3 fruit fly cellular contexts compared by ENCODE assay signal in the genomic region with DNA sequence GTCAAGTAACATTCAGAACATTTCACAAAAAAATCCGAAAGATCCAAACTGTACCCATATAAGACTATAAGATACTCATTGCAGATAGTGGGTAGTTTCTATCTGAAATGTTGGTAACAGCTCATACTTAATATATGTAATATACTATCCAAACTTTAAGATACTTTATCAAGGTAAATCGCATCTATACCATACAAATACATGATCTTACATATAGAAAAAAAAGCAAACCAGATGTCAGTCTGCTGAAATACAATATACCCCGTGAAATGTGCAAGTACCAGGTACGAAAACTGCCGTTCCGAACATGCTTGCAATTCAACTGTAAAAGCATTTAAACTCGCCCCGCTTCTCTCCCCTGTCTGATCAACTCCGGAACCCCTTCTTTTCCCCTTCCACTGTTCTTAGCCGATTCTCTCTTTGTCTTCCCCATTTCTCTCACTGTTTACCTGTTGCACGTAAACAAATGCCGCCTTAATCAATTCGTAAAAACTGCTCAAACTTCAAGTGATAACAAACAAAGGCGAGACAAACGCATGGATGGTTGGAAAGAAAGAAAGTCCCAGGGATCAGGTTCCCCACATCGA.
A peak's percentile ranks its signal among the peaks of the same experiment; 100 is the strongest.
TF ChIP-seq lines count a peak whose summit lies in the region.

No protein-coding gene starts in this region.

TF ChIP-seq in whole organism, embryonic, 481 proteins besides CTCF, POLR2A, EP300 and RAD21 (continued from another document and continues in another):
- peak; percentile 87; the same call in 1 of the 2 replicates for TF ChIP-seq crol (GFP tag; IDR thresholded peaks at IDR 0.05; lab: Robert Waterston, UW)
- no peak for TF ChIP-seq CG17568 (GFP tag; optimal IDR thresholded peaks at IDR 0.05; lab: Kevin White, UChicago)
- no peak for TF ChIP-seq onecut (GFP tag; IDR thresholded peaks at IDR 0.05; lab: Robert Waterston, UW)
- no peak for TF ChIP-seq Dip2 (GFP tag; IDR thresholded peaks at IDR 0.05; lab: Robert Waterston, UW)
- peak; percentile 36 for TF ChIP-seq HLHmδ (GFP tag; optimal IDR thresholded peaks at IDR 0.05; lab: Kevin White, UChicago)
- TF ChIP-seq CG13287 (GFP tag; IDR thresholded peaks at IDR 0.05; lab: Robert Waterston, UW; ENCODE audit: partially characterized antibody) = no peak
- peak; percentile 20 for TF ChIP-seq phol (tag; optimal IDR thresholded peaks at IDR 0.05; lab: Kevin White, UChicago)
- peak in 1 of 2 experiments; percentile 45 for TF ChIP-seq bsh (GFP tag; optimal IDR thresholded peaks at IDR 0.05; lab: Kevin White, UChicago)
- TF ChIP-seq nerfin-1 (tag; optimal IDR thresholded peaks at IDR 0.05; lab: Kevin White, UChicago) = no peak
- peak; percentile 25 for TF ChIP-seq Sox102F (GFP tag; optimal IDR thresholded peaks at IDR 0.05; lab: Kevin White, UChicago)
- TF ChIP-seq ab (GFP tag; optimal IDR thresholded peaks at IDR 0.05; lab: Kevin White, UChicago) = no peak
- peak; percentile 9 for TF ChIP-seq dmrt11E (tag; optimal IDR thresholded peaks at IDR 0.05; lab: Kevin White, UChicago)
- TF ChIP-seq ranshi (GFP tag; IDR thresholded peaks at IDR 0.05; lab: Robert Waterston, UW) = 0 out of 2 replicates have a peak, but pooled peaks have one; percentile 21
- no peak for TF ChIP-seq p53 (GFP tag; optimal IDR thresholded peaks at IDR 0.05; lab: Kevin White, UChicago)
- no peak for TF ChIP-seq en (GFP tag; optimal IDR thresholded peaks at IDR 0.05; lab: Kevin White, UChicago)
- no peak for TF ChIP-seq CG34376 (GFP tag; optimal IDR thresholded peaks at IDR 0.05; lab: Kevin White, UChicago)
- 0 out of 3 replicates have a peak, but pooled peaks have one; percentile 21 for TF ChIP-seq zfh1 (GFP tag; IDR thresholded peaks at IDR 0.05; lab: Robert Waterston, UW)
- no peak for TF ChIP-seq CG13123 (GFP tag; optimal IDR thresholded peaks at IDR 0.05; lab: Kevin White, UChicago)
- TF ChIP-seq grn (GFP tag; optimal IDR thresholded peaks at IDR 0.05; lab: Kevin White, UChicago) = no peak
- TF ChIP-seq CG15011 (GFP tag; optimal IDR thresholded peaks at IDR 0.05; lab: Kevin White, UChicago) = no peak
- TF ChIP-seq sens (GFP tag; lab: Kevin White, UChicago) = peak; percentile 2
- no peak for TF ChIP-seq tio (GFP tag; optimal IDR thresholded peaks at IDR 0.05; lab: Kevin White, UChicago)
- no peak for TF ChIP-seq hbn (GFP tag; IDR thresholded peaks at IDR 0.05; lab: Robert Waterston, UW; ENCODE audit: partially characterized antibody)
- 0 out of 3 replicates have a peak, but pooled peaks have one; percentile 11 for TF ChIP-seq otp (GFP tag; IDR thresholded peaks at IDR 0.05; lab: Robert Waterston, UW)
- TF ChIP-seq TFAM (GFP tag; optimal IDR thresholded peaks at IDR 0.05; lab: Kevin White, UChicago) = no peak
- TF ChIP-seq sna (GFP tag; IDR thresholded peaks at IDR 0.05; lab: Robert Waterston, UW; ENCODE audit: partially characterized antibody) = no peak
- TF ChIP-seq CG12071 (GFP tag; optimal IDR thresholded peaks at IDR 0.05; lab: Kevin White, UChicago) = no peak
- TF ChIP-seq Xbp1 (GFP tag; optimal IDR thresholded peaks at IDR 0.05; lab: Kevin White, UChicago) = no peak
- peak; percentile 2 for TF ChIP-seq Ssrp (tag; optimal IDR thresholded peaks at IDR 0.05; lab: Kevin White, UChicago)
- TF ChIP-seq org-1 (GFP tag; optimal IDR thresholded peaks at IDR 0.05; lab: Kevin White, UChicago) = no peak
- 0 out of 2 replicates have a peak, but pooled peaks have one; percentile 21 for TF ChIP-seq Ptx1 (GFP tag; IDR thresholded peaks at IDR 0.05; lab: Robert Waterston, UW)
- TF ChIP-seq CG12391 (tag; optimal IDR thresholded peaks at IDR 0.05; lab: Kevin White, UChicago) = peak; percentile 15
- TF ChIP-seq CG18262 (tag; optimal IDR thresholded peaks at IDR 0.05; lab: Kevin White, UChicago) = peak; percentile 7
- TF ChIP-seq vvl (GFP tag; IDR thresholded peaks at IDR 0.05; lab: Robert Waterston, UW) = no peak
- no peak for TF ChIP-seq fd102C (GFP tag; optimal IDR thresholded peaks at IDR 0.05; lab: Kevin White, UChicago)
- no peak for TF ChIP-seq CG17186 (GFP tag; optimal IDR thresholded peaks at IDR 0.05; lab: Kevin White, UChicago)
- no peak for TF ChIP-seq Neu2 (GFP tag; optimal IDR thresholded peaks at IDR 0.05; lab: Kevin White, UChicago; ENCODE audit: borderline replicate concordance)
- peak; percentile 49; the same call in 2 of the 3 replicates for TF ChIP-seq CG2199 (GFP tag; IDR thresholded peaks at IDR 0.05; lab: Robert Waterston, UW)
- TF ChIP-seq hkb (optimal IDR thresholded peaks at IDR 0.05; lab: Kevin White, UChicago) = no peak
- TF ChIP-seq hkb (GFP tag; IDR thresholded peaks at IDR 0.05; lab: Robert Waterston, UW) = no peak

TF ChIP-seq in whole organism, prepupa, 60 proteins besides CTCF, POLR2A, EP300 and RAD21 (continued from another document):
- TF ChIP-seq CG6276 (GFP tag; optimal IDR thresholded peaks at IDR 0.05; lab: Kevin White, UChicago) (no peak), spab (GFP tag; optimal IDR thresholded peaks at IDR 0.05; lab: Kevin White, UChicago) (peak; percentile 3), pdm3 (GFP tag; optimal IDR thresholded peaks at IDR 0.05; lab: Kevin White, UChicago) (peak; percentile 48), CG8632 (GFP tag; optimal IDR thresholded peaks at IDR 0.05; lab: Kevin White, UChicago) (peak; percentile 1), Smox (GFP tag; optimal IDR thresholded peaks at IDR 0.05; lab: Kevin White, UChicago) (peak; percentile 73), achi (GFP tag; optimal IDR thresholded peaks at IDR 0.05; lab: Kevin White, UChicago) (peak; percentile 52), CG32006 (GFP tag; optimal IDR thresholded peaks at IDR 0.05; lab: Kevin White, UChicago) (peak; percentile 42), Hr38 (GFP tag; optimal IDR thresholded peaks at IDR 0.05; lab: Kevin White, UChicago) (no peak), CG6854 (GFP tag; optimal IDR thresholded peaks at IDR 0.05; lab: Kevin White, UChicago) (no peak), CG16779 (tag; optimal IDR thresholded peaks at IDR 0.05; lab: Kevin White, UChicago) (no peak), dsx (GFP tag; optimal IDR thresholded peaks at IDR 0.05; lab: Kevin White, UChicago; ENCODE audit: poor library complexity, severe bottlenecking) (no peak), vri (GFP tag; optimal IDR thresholded peaks at IDR 0.05; lab: Kevin White, UChicago) (peak; percentile 14), CG3032 (tag; optimal IDR thresholded peaks at IDR 0.05; lab: Kevin White, UChicago) (peak; percentile 15), CG6163 (GFP tag; IDR thresholded peaks at IDR 0.05; lab: Robert Waterston, UW) (peak; percentile 45; the same call in 1 of the 3 replicates), Ets21C (GFP tag; optimal IDR thresholded peaks at IDR 0.05; lab: Kevin White, UChicago) (peak; percentile 38), eg (GFP tag; IDR thresholded peaks at IDR 0.05; lab: Robert Waterston, UW) (no peak), CG9139 (GFP tag; optimal IDR thresholded peaks at IDR 0.05; lab: Kevin White, UChicago) (no peak), Eip75B (GFP tag; optimal IDR thresholded peaks at IDR 0.05; lab: Kevin White, UChicago) (peak; percentile 25), CG11902 (GFP tag; optimal IDR thresholded peaks at IDR 0.05; lab: Kevin White, UChicago) (peak; percentile 9), lz (GFP tag; optimal IDR thresholded peaks at IDR 0.05; lab: Kevin White, UChicago) (peak; percentile 50), Lpt (GFP tag; optimal IDR thresholded peaks at IDR 0.05; lab: Kevin White, UChicago) (no peak), CG11294 (GFP tag; IDR thresholded peaks at IDR 0.05; lab: Robert Waterston, UW) (no peak), fd59A (GFP tag; optimal IDR thresholded peaks at IDR 0.05; lab: Kevin White, UChicago) (no peak), CG34406 (GFP tag; optimal IDR thresholded peaks at IDR 0.05; lab: Kevin White, UChicago) (no peak), fd85E (GFP tag; optimal IDR thresholded peaks at IDR 0.05; lab: Kevin White, UChicago) (no peak), Eip93F (GFP tag; optimal IDR thresholded peaks at IDR 0.05; lab: Kevin White, UChicago) (no peak), net (GFP tag; optimal IDR thresholded peaks at IDR 0.05; lab: Kevin White, UChicago) (no peak), CG11762 (GFP tag; optimal IDR thresholded peaks at IDR 0.05; lab: Kevin White, UChicago; ENCODE audit: insufficient read depth) (peak; percentile 8), Hr4 (GFP tag; optimal IDR thresholded peaks at IDR 0.05; lab: Kevin White, UChicago) (peak; percentile 58), CG1621 (tag; optimal IDR thresholded peaks at IDR 0.05; lab: Kevin White, UChicago) (no peak), CG4318 (GFP tag; optimal IDR thresholded peaks at IDR 0.05; lab: Kevin White, UChicago) (no peak), CG8319 (GFP tag; optimal IDR thresholded peaks at IDR 0.05; lab: Kevin White, UChicago) (no peak), Ets96B (tag; optimal IDR thresholded peaks at IDR 0.05; lab: Kevin White, UChicago) (peak; percentile 23), cyc (GFP tag; optimal IDR thresholded peaks at IDR 0.05; lab: Kevin White, UChicago) (peak; percentile 56), CG6792 (GFP tag; optimal IDR thresholded peaks at IDR 0.05; lab: Kevin White, UChicago) (peak; percentile 7), CG8119 (GFP tag; IDR thresholded peaks at IDR 0.05; lab: Robert Waterston, UW) (no peak; the same call in 2 of the 3 replicates), CG10631 (GFP tag; optimal IDR thresholded peaks at IDR 0.05; lab: Kevin White, UChicago) (peak; percentile 27), fkh (GFP tag; optimal IDR thresholded peaks at IDR 0.05; lab: Kevin White, UChicago) (no peak), salr (GFP tag; optimal IDR thresholded peaks at IDR 0.05; lab: Kevin White, UChicago) (peak in 1 of 2 experiments; percentile 15), dac (GFP tag; optimal IDR thresholded peaks at IDR 0.05; lab: Kevin White, UChicago) (no peak), Blimp-1 (GFP tag; optimal IDR thresholded peaks at IDR 0.05; lab: Kevin White, UChicago) (no peak)

TF ChIP-seq in whole organism, wandering third instar larva, 38 proteins besides CTCF, POLR2A, EP300 and RAD21 (continued from another document):
- TF ChIP-seq Hr83 (GFP tag; optimal IDR thresholded peaks at IDR 0.05; lab: Kevin White, UChicago; ENCODE audit: poor library complexity, severe bottlenecking) (no peak), GATAd (GFP tag; optimal IDR thresholded peaks at IDR 0.05; lab: Kevin White, UChicago) (no peak), fru (GFP tag; optimal IDR thresholded peaks at IDR 0.05; lab: Kevin White, UChicago) (peak; percentile 41), Dif (GFP tag; optimal IDR thresholded peaks at IDR 0.05; lab: Kevin White, UChicago; ENCODE audit: partially characterized antibody) (no peak), N (GFP tag; optimal IDR thresholded peaks at IDR 0.05; lab: Kevin White, UChicago) (no peak), Hr78 (GFP tag; optimal IDR thresholded peaks at IDR 0.05; lab: Kevin White, UChicago) (no peak), CG32264 (GFP tag; optimal IDR thresholded peaks at IDR 0.05; lab: Kevin White, UChicago) (no peak), br (GFP tag; optimal IDR thresholded peaks at IDR 0.05; lab: Kevin White, UChicago) (peak; percentile 24), CrebA (GFP tag; optimal IDR thresholded peaks at IDR 0.05; lab: Kevin White, UChicago; ENCODE audit: borderline replicate concordance) (no peak), CG9705 (GFP tag; optimal IDR thresholded peaks at IDR 0.05; lab: Kevin White, UChicago) (no peak), dmrt93B (GFP tag; optimal IDR thresholded peaks at IDR 0.05; lab: Kevin White, UChicago) (peak; percentile 15), tai (GFP tag; optimal IDR thresholded peaks at IDR 0.05; lab: Kevin White, UChicago) (no peak), ey (GFP tag; optimal IDR thresholded peaks at IDR 0.05; lab: Kevin White, UChicago) (peak; percentile 49), Rel (GFP tag; optimal IDR thresholded peaks at IDR 0.05; lab: Kevin White, UChicago) (no peak), Rel (tag; optimal IDR thresholded peaks at IDR 0.05; lab: Kevin White, UChicago) (peak; percentile 37)
